Fruit fly (Drosophila melanogaster) whole organism, prepupa: ENCODE results near the gene CG2747.

Experiments used
- Blimp-1 ChIP-seq: fragments of 200-800 bp; sonication (Bioruptor generic); optimal IDR thresholded peaks from 3 replicates; lab custom pipeline; 2017; ENCODE audit warnings: missing biosample characterization, missing genetic modification characterization, mild to moderate bottlenecking, moderate library complexity, missing genetic modification reagents
- CG10631 ChIP-seq: fragments of 200-800 bp; sonication (Bioruptor generic); optimal IDR thresholded peaks from 2 replicates; lab custom pipeline; 2016; ENCODE audit warnings: missing biosample characterization, missing genetic modification characterization
- CG10669 ChIP-seq: fragments of 200-800 bp; sonication (Bioruptor generic); optimal IDR thresholded peaks from 3 replicates; lab custom pipeline; 2018; ENCODE audit warnings: missing biosample characterization, mild to moderate bottlenecking, missing genetic modification characterization, moderate library complexity
- CG11294 ChIP-seq: fragments of 200-800 bp; sonication (Bioruptor generic); IDR thresholded peaks from 2 replicates; pipeline ENCODE4 v1.3.6; 2022; ENCODE audit warnings: missing biosample characterization, missing genetic modification characterization
- CG11762 ChIP-seq: fragments of 200-800 bp; sonication (Bioruptor generic); optimal IDR thresholded peaks from 3 replicates; lab custom pipeline; 2016; ENCODE audit warnings: missing biosample characterization, missing genetic modification characterization; ENCODE audit not compliant: insufficient read depth
- CG11902 ChIP-seq: fragments of 200-800 bp; sonication (Bioruptor generic); optimal IDR thresholded peaks from 3 replicates; lab custom pipeline; 2016; ENCODE audit warnings: missing biosample characterization, missing genetic modification characterization
- CG15336 ChIP-seq: fragments of 200-800 bp; sonication (Bioruptor generic); IDR thresholded peaks from 2 replicates; pipeline ENCODE4 v1.3.6; 2022; ENCODE audit warnings: missing biosample characterization, missing genetic modification characterization
- CG1621 ChIP-seq: fragments of 200-800 bp; sonication (Bioruptor generic); optimal IDR thresholded peaks from 3 replicates; lab custom pipeline; 2018; ENCODE audit warnings: missing biosample characterization, mild to moderate bottlenecking, missing genetic modification characterization
- CG16779 ChIP-seq: fragments of 200-800 bp; sonication (Bioruptor generic); optimal IDR thresholded peaks from 3 replicates; lab custom pipeline; 2017; ENCODE audit warnings: missing biosample characterization, mild to moderate bottlenecking, missing genetic modification characterization
- CG3032 ChIP-seq: fragments of 200-800 bp; optimal IDR thresholded peaks from 2 replicates; lab custom pipeline; 2019; ENCODE audit warnings: missing biosample characterization, mild to moderate bottlenecking, missing genetic modification characterization, moderate library complexity
- CG32006 ChIP-seq: fragments of 200-800 bp; sonication (Bioruptor generic); optimal IDR thresholded peaks from 3 replicates; lab custom pipeline; 2017; ENCODE audit warnings: missing biosample characterization, mild to moderate bottlenecking, missing genetic modification characterization
- CG34406 ChIP-seq: fragments of 200-800 bp; sonication (Bioruptor generic); optimal IDR thresholded peaks from 3 replicates; lab custom pipeline; 2016; ENCODE audit warnings: missing biosample characterization, missing genetic modification characterization
- CG3919 ChIP-seq: fragments of 200-800 bp; sonication (Bioruptor generic); optimal IDR thresholded peaks from 3 replicates; lab custom pipeline; 2016; ENCODE audit warnings: missing biosample characterization, missing genetic modification characterization
- CG6163 ChIP-seq: fragments of 200-800 bp; sonication (Bioruptor generic); IDR thresholded peaks from 3 replicates; pipeline ENCODE4 v1.3.6; 2022; ENCODE audit warnings: missing biosample characterization, missing genetic modification characterization
- CG6792 ChIP-seq: fragments of 200-800 bp; sonication (Bioruptor generic); optimal IDR thresholded peaks from 3 replicates; lab custom pipeline; 2016; ENCODE audit warnings: missing biosample characterization, missing genetic modification characterization
- CG6808 ChIP-seq: fragments of 200-800 bp; sonication (Bioruptor generic); optimal IDR thresholded peaks from 3 replicates; lab custom pipeline; 2017; ENCODE audit warnings: missing biosample characterization, missing genetic modification characterization, mild to moderate bottlenecking, moderate library complexity, missing genetic modification reagents
- CG6854 ChIP-seq: fragments of 200-800 bp; sonication (Bioruptor generic); optimal IDR thresholded peaks from 2 replicates; lab custom pipeline; 2017; ENCODE audit warnings: missing biosample characterization, mild to moderate bottlenecking, missing genetic modification characterization
- CG7368 ChIP-seq: fragments of 200-800 bp; sonication (Bioruptor generic); optimal IDR thresholded peaks from 3 replicates; lab custom pipeline; 2016; ENCODE audit warnings: missing biosample characterization, missing genetic modification characterization
- CG8119 ChIP-seq: fragments of 200-800 bp; sonication (Bioruptor generic); IDR thresholded peaks from 3 replicates; pipeline ENCODE4 v1.3.6; 2022; ENCODE audit warnings: missing biosample characterization, missing genetic modification characterization
- CG8319 ChIP-seq: fragments of 200-800 bp; sonication (Bioruptor generic); optimal IDR thresholded peaks from 3 replicates; lab custom pipeline; 2016; ENCODE audit warnings: missing biosample characterization, missing genetic modification characterization
- CG8632 ChIP-seq: fragments of 200-800 bp; sonication (Bioruptor generic); optimal IDR thresholded peaks from 3 replicates; lab custom pipeline; 2016; ENCODE audit warnings: missing biosample characterization, missing genetic modification characterization
- CG9139 ChIP-seq: fragments of 200-800 bp; sonication (Bioruptor generic); optimal IDR thresholded peaks from 3 replicates; lab custom pipeline; 2017; ENCODE audit warnings: missing biosample characterization, mild to moderate bottlenecking, missing genetic modification characterization
- Eip75B ChIP-seq: fragments of 200-800 bp; sonication (Bioruptor generic); optimal IDR thresholded peaks from 3 replicates; lab custom pipeline; 2016; ENCODE audit warnings: missing biosample characterization, missing genetic modification characterization
- Eip78C ChIP-seq: fragments of 200-800 bp; sonication (Bioruptor generic); peaks from one replicate; lab custom pipeline; 2016; ENCODE audit warnings: missing biosample characterization, missing genetic modification characterization
- Eip93F ChIP-seq: fragments of 200-800 bp; sonication (Bioruptor generic); optimal IDR thresholded peaks from 2 replicates; lab custom pipeline; 2016; ENCODE audit warnings: missing biosample characterization, mild to moderate bottlenecking, missing genetic modification characterization
- Ets21C ChIP-seq: fragments of 200-800 bp; sonication (Bioruptor generic); optimal IDR thresholded peaks from 3 replicates; lab custom pipeline; 2016; ENCODE audit warnings: missing biosample characterization, missing genetic modification characterization
- Ets96B ChIP-seq: fragments of 200-800 bp; optimal IDR thresholded peaks from 2 replicates; lab custom pipeline; 2019; ENCODE audit warnings: missing biosample characterization, mild to moderate bottlenecking, missing genetic modification characterization, moderate library complexity
- Gug ChIP-seq: fragments of 200-800 bp; sonication (Bioruptor generic); IDR thresholded peaks from 2 replicates; pipeline ENCODE4 v1.3.6; 2022; ENCODE audit warnings: missing biosample characterization, missing genetic modification characterization
- Hr38 ChIP-seq: sonication (Bioruptor generic); optimal IDR thresholded peaks from 2 replicates; lab custom pipeline; 2016; ENCODE audit warnings: missing biosample characterization, missing genetic modification characterization
- Hr39 ChIP-seq: fragments of 200-800 bp; sonication (Bioruptor generic); optimal IDR thresholded peaks from 2 replicates; lab custom pipeline; 2016; ENCODE audit warnings: missing biosample characterization, missing genetic modification characterization
- Hr4 ChIP-seq: fragments of 200-800 bp; sonication (Bioruptor generic); optimal IDR thresholded peaks from 3 replicates; lab custom pipeline; 2016; ENCODE audit warnings: missing biosample characterization, missing genetic modification characterization
- Met ChIP-seq: fragments of 200-800 bp; sonication (Bioruptor generic); optimal IDR thresholded peaks from 3 replicates; lab custom pipeline; 2016; ENCODE audit warnings: missing biosample characterization, missing genetic modification characterization
- OdsH ChIP-seq: fragments of 200-800 bp; sonication (Bioruptor generic); optimal IDR thresholded peaks from 3 replicates; lab custom pipeline; 2016; ENCODE audit warnings: missing biosample characterization, missing genetic modification characterization
- Smox ChIP-seq: fragments of 200-800 bp; sonication (Bioruptor generic); optimal IDR thresholded peaks from 3 replicates; lab custom pipeline; 2016; ENCODE audit warnings: missing biosample characterization, missing genetic modification characterization
- Sox102F ChIP-seq: fragments of 200-800 bp; sonication (Bioruptor generic); optimal IDR thresholded peaks from 2 replicates; lab custom pipeline; 2016; ENCODE audit warnings: missing biosample characterization, mild to moderate bottlenecking, missing genetic modification characterization
- Sox14 ChIP-seq: fragments of 200-800 bp; sonication (Bioruptor generic); optimal IDR thresholded peaks from 3 replicates; lab custom pipeline; 2016; ENCODE audit warnings: missing biosample characterization, missing genetic modification characterization
- Sox15 ChIP-seq: fragments of 200-800 bp; sonication (Bioruptor generic); optimal IDR thresholded peaks from 3 replicates; lab custom pipeline; 2016; ENCODE audit warnings: missing biosample characterization, missing genetic modification characterization
- achi ChIP-seq: fragments of 200-800 bp; sonication (Bioruptor generic); optimal IDR thresholded peaks from 3 replicates; lab custom pipeline; 2016; ENCODE audit warnings: missing biosample characterization, missing genetic modification characterization
- acj6 ChIP-seq: fragments of 200-800 bp; sonication (Bioruptor generic); optimal IDR thresholded peaks from 3 replicates; lab custom pipeline; 2016; ENCODE audit warnings: missing biosample characterization, missing genetic modification characterization
- cyc ChIP-seq: fragments of 200-800 bp; sonication (Bioruptor generic); optimal IDR thresholded peaks from 3 replicates; lab custom pipeline; 2016; ENCODE audit warnings: missing biosample characterization, missing genetic modification characterization
- dac ChIP-seq: fragments of 200-800 bp; sonication (Bioruptor generic); optimal IDR thresholded peaks from 2 replicates; lab custom pipeline; 2017; ENCODE audit warnings: missing biosample characterization, mild to moderate bottlenecking, missing genetic modification characterization
- dsx ChIP-seq: fragments of 200-800 bp; optimal IDR thresholded peaks from 3 replicates; lab custom pipeline; 2019; ENCODE audit warnings: missing biosample characterization, mild to moderate bottlenecking, missing genetic modification characterization, moderate library complexity; ENCODE audit not compliant: poor library complexity, severe bottlenecking
- eg ChIP-seq: fragments of 200-800 bp; sonication (Bioruptor generic); IDR thresholded peaks from 3 replicates; pipeline ENCODE4 v1.3.6; 2022; ENCODE audit warnings: missing biosample characterization, missing genetic modification characterization
- fd59A ChIP-seq: fragments of 200-800 bp; sonication (Bioruptor generic); optimal IDR thresholded peaks from 2 replicates; lab custom pipeline; 2017; ENCODE audit warnings: missing biosample characterization, mild to moderate bottlenecking, missing genetic modification characterization, missing genetic modification reagents
- fd85E ChIP-seq: fragments of 200-800 bp; sonication (Bioruptor generic); optimal IDR thresholded peaks from 3 replicates; lab custom pipeline; 2016; ENCODE audit warnings: missing biosample characterization, missing genetic modification characterization
- fkh ChIP-seq: fragments of 200-800 bp; sonication (Bioruptor generic); optimal IDR thresholded peaks from 3 replicates; lab custom pipeline; 2017; ENCODE audit warnings: missing biosample characterization, mild to moderate bottlenecking, missing genetic modification characterization, moderate library complexity
- lz ChIP-seq: fragments of 200-800 bp; sonication (Bioruptor generic); optimal IDR thresholded peaks from 3 replicates; lab custom pipeline; 2016; ENCODE audit warnings: missing biosample characterization, missing genetic modification characterization
- net ChIP-seq: fragments of 200-800 bp; sonication (Bioruptor generic); optimal IDR thresholded peaks from 3 replicates; lab custom pipeline; 2016; ENCODE audit warnings: missing biosample characterization, missing genetic modification characterization
- pdm3 ChIP-seq: fragments of 200-800 bp; sonication (Bioruptor generic); optimal IDR thresholded peaks from 3 replicates; lab custom pipeline; 2016; ENCODE audit warnings: missing biosample characterization, missing genetic modification characterization
- spab ChIP-seq: fragments of 200-800 bp; sonication (Bioruptor generic); optimal IDR thresholded peaks from 2 replicates; lab custom pipeline; 2017; ENCODE audit warnings: missing biosample characterization, mild to moderate bottlenecking, missing genetic modification characterization, missing genetic modification reagents
- ss ChIP-seq, 2 experiments: fragments of 200-800 bp; sonication (Bioruptor generic); optimal IDR thresholded peaks; 2 replicates in 1 of 2; 3 replicates in 1 of 2; lab custom pipeline; 2017 to 2018; ENCODE audit warnings: mild to moderate bottlenecking in 2 of 2, missing biosample characterization in 2 of 2, missing genetic modification characterization in 2 of 2, moderate library complexity in 1 of 2
- svp ChIP-seq: fragments of 200-800 bp; sonication (Bioruptor generic); peaks from one replicate; lab custom pipeline; 2016; ENCODE audit warnings: missing biosample characterization, missing genetic modification characterization
- topi ChIP-seq: fragments of 200-800 bp; sonication (Bioruptor generic); optimal IDR thresholded peaks from 3 replicates; lab custom pipeline; 2016; ENCODE audit warnings: missing biosample characterization, missing genetic modification characterization

CG2747 gene

DNA sequence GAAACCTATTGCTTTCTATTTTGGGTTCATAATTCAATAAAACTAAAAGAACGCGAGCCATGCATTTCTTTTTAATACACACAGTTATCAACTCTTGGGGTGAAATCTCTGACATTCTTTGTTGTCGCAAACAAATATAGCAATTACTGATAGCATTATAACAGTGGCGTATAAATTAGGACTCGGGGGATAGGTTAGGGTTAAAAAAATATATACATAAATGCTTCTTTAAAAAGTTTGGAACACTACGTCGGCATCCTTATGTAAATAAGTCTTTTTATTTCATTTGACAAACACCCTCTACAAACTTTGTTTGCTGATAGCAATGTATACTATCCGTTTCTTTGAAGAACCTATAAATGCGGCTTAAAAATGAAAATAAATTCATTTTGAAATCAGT lies 10.3 kb upstream of the CG2747 start, which contains the start of gene CG43060:
Gene CG43060 (plus strand): TSS at position 382 of the 400 bp plus-strand sequence.
- peak; percentile 25; the same call in 1 of the 3 replicates for TF ChIP-seq CG6163 (GFP tag; lab: Robert Waterston, UW)
- TF ChIP-seq Hr38 (GFP tag; lab: Kevin White, UChicago) = no peak
- peak; percentile 18 for TF ChIP-seq pdm3 (GFP tag; lab: Kevin White, UChicago)
- TF ChIP-seq eg = 0 out of 3 replicates have a peak, but pooled peaks have one; percentile 17
- TF ChIP-seq fkh (GFP tag; lab: Kevin White, UChicago) = no peak
- TF ChIP-seq CG16779 (tag; lab: Kevin White, UChicago) = no peak
- TF ChIP-seq fd59A (GFP tag; lab: Kevin White, UChicago) = no peak
- no peak for TF ChIP-seq topi (GFP tag; lab: Kevin White, UChicago)
- TF ChIP-seq CG6792 = no peak
- peak; percentile 28 for TF ChIP-seq Hr39
- peak; percentile 19 for TF ChIP-seq lz (GFP tag; lab: Kevin White, UChicago)
- TF ChIP-seq OdsH (GFP tag; lab: Kevin White, UChicago) = peak; percentile 10
- TF ChIP-seq Sox102F = peak; percentile 52
- peak; percentile 16 for TF ChIP-seq CG3032 (tag; lab: Kevin White, UChicago)
- TF ChIP-seq CG15336 = no peak
- TF ChIP-seq CG3919 (GFP tag; lab: Kevin White, UChicago) = no peak
- peak; percentile 37 for TF ChIP-seq CG32006 (GFP tag; lab: Kevin White, UChicago)
- no peak for TF ChIP-seq cyc (GFP tag; lab: Kevin White, UChicago)
- no peak for TF ChIP-seq CG9139 (GFP tag; lab: Kevin White, UChicago)
- TF ChIP-seq CG11762 (GFP tag; lab: Kevin White, UChicago) = no peak
- TF ChIP-seq CG11902 (GFP tag; lab: Kevin White, UChicago) = no peak
- 0 out of 3 replicates have a peak, but pooled peaks have one; percentile 11 for TF ChIP-seq CG8119 (GFP tag; lab: Robert Waterston, UW)
- no peak for TF ChIP-seq Blimp-1 (GFP tag; lab: Kevin White, UChicago)
- peak; percentile 94 for TF ChIP-seq svp (GFP tag; lab: Kevin White, UChicago)
- peak; percentile 0 for TF ChIP-seq spab
- TF ChIP-seq Sox14 (GFP tag; lab: Kevin White, UChicago) = peak; percentile 70
- TF ChIP-seq Eip75B = peak; percentile 10
- peak; percentile 41 for TF ChIP-seq Smox
- no peak for TF ChIP-seq CG34406
- no peak for TF ChIP-seq dac (GFP tag; lab: Kevin White, UChicago)
- no peak for TF ChIP-seq Eip93F (GFP tag; lab: Kevin White, UChicago)
- TF ChIP-seq achi (GFP tag; lab: Kevin White, UChicago) = no peak
- TF ChIP-seq fd85E (GFP tag; lab: Kevin White, UChicago) = no peak
- peak; percentile 15 for TF ChIP-seq CG10669 (GFP tag; lab: Kevin White, UChicago)
- TF ChIP-seq Eip78C = peak; percentile 87
- TF ChIP-seq CG1621 (tag; lab: Kevin White, UChicago) = peak; percentile 0
- no peak for TF ChIP-seq ss (GFP tag; optimal IDR thresholded peaks at IDR 0.05; lab: Kevin White, UChicago)
- TF ChIP-seq CG6854 (GFP tag; lab: Kevin White, UChicago) = no peak
- no peak for TF ChIP-seq Sox15
- TF ChIP-seq CG7368 (GFP tag; lab: Kevin White, UChicago) = no peak
- TF ChIP-seq CG10631 = no peak
- TF ChIP-seq CG6808 (GFP tag; lab: Kevin White, UChicago) = no peak
- TF ChIP-seq Hr4 (GFP tag; lab: Kevin White, UChicago) = peak; percentile 39
- TF ChIP-seq acj6 (GFP tag; lab: Kevin White, UChicago) = peak; percentile 27
- TF ChIP-seq CG8319 = no peak
- TF ChIP-seq Ets21C (GFP tag; lab: Kevin White, UChicago) = no peak
- TF ChIP-seq Gug (GFP tag; lab: Robert Waterston, UW) = 0 out of 2 replicates have a peak, but pooled peaks have one; percentile 18
- TF ChIP-seq dsx (GFP tag; lab: Kevin White, UChicago) = peak; percentile 39
- peak; percentile 8 for TF ChIP-seq CG8632
- TF ChIP-seq CG11294 (GFP tag; lab: Robert Waterston, UW) = no peak
- peak; percentile 30 for TF ChIP-seq Ets96B (tag; lab: Kevin White, UChicago)
- TF ChIP-seq net = no peak
- TF ChIP-seq Met = peak; percentile 5
